Worm (Caenorhabditis elegans) whole organism, L2 larva: ENCODE results near the gene clec-26.

Experiments
- alr-1 ChIP-seq: fragments of 150-350 bp; optimal IDR thresholded peaks from 2 replicates; lab custom pipeline; 2014; ENCODE audit warnings: missing biosample characterization, missing genetic modification characterization
- egl-27 ChIP-seq: sonication (generic microtip); optimal IDR thresholded peaks from 3 replicates; lab custom pipeline; 2017; ENCODE audit warnings: missing biosample characterization, missing genetic modification reagents, missing genetic modification characterization
- lin-39 ChIP-seq: fragments of 150-350 bp; optimal IDR thresholded peaks from 2 replicates; lab custom pipeline; 2014; ENCODE audit warnings: missing biosample characterization, missing genetic modification reagents, missing genetic modification characterization
- nhr-25 ChIP-seq: fragments of 150-350 bp; sonication (generic microtip); optimal IDR thresholded peaks from 3 replicates; lab custom pipeline; 2014; ENCODE audit warnings: missing biosample characterization, missing genetic modification characterization
- snpc-4 ChIP-seq: fragments of 150-350 bp; optimal IDR thresholded peaks from 2 replicates; lab custom pipeline; 2014; ENCODE audit warnings: missing biosample characterization, missing genetic modification characterization
- unc-62 ChIP-seq: fragments of 150-350 bp; optimal IDR thresholded peaks from 2 replicates; lab custom pipeline; 2014; ENCODE audit warnings: missing biosample characterization, missing genetic modification reagents, missing genetic modification characterization
- zag-1 ChIP-seq: fragments of 150-350 bp; optimal IDR thresholded peaks from 2 replicates; lab custom pipeline; 2014; ENCODE audit warnings: missing biosample characterization, missing genetic modification characterization
- ztf-4 ChIP-seq: fragments of 150-350 bp; optimal IDR thresholded peaks from 2 replicates; lab custom pipeline; 2014; ENCODE audit warnings: missing biosample characterization, missing genetic modification characterization

- TF ChIP-seq nhr-25 (tag; lab: Kevin White, UChicago) (no peak), alr-1 (tag; lab: Kevin White, UChicago) (no peak), zag-1 (no peak), egl-27 (tag; lab: Kevin White, UChicago) (no peak), unc-62 (no peak), lin-39 (tag; lab: Kevin White, UChicago) (no peak), snpc-4 (no peak), ztf-4 (tag; lab: Kevin White, UChicago) (no peak)
Measured at ce11 chrV:16800484-16800883, 47.9 kb upstream of the clec-26 start.
